Worm (Caenorhabditis elegans) whole organism, late embryonic: ENCODE measurements around the gene vha-12.
"Not testable (repeated sequence)": the region's sequence is repeated elsewhere in the genome, so short reads cannot be mapped to it uniquely, and the experiment has no call there.

Experiments used
- C08G9.2 ChIP-seq: sonication (generic microtip); optimal IDR thresholded peaks from 2 replicates; lab custom pipeline; 2016; ENCODE audit warnings: mild to moderate bottlenecking, missing genetic modification characterization, moderate library complexity, missing compliant biosample characterization
- K02D7.2 ChIP-seq: sonication (generic microtip); optimal IDR thresholded peaks from 2 replicates; lab custom pipeline; 2017; ENCODE audit warnings: mild to moderate bottlenecking, missing genetic modification characterization, missing compliant biosample characterization
- nhr-11 ChIP-seq: fragments of 150-350 bp; optimal IDR thresholded peaks from 2 replicates; lab custom pipeline; 2014; ENCODE audit warnings: missing biosample characterization, missing genetic modification characterization

- not testable (repeated sequence) for TF ChIP-seq nhr-11 (tag; lab: Kevin White, UChicago); K02D7.2 (tag; lab: Kevin White, UChicago); C08G9.2
These were observed 16.5 kb downstream of the vha-12 start, which contains the start of gene F20B6.9 for ce11 chrX:4207385-4207784.
